Worm (Caenorhabditis elegans) whole organism, midembryonic: ENCODE results near the gene W04B5.3.

ENCODE experiments used
- T22C8.4 ChIP-seq: fragments of 200-800 bp; sonication (Bioruptor generic); IDR thresholded peaks from 2 replicates; pipeline ENCODE4 v1.3.6; 2022; ENCODE audit warnings: missing genetic modification characterization, missing compliant biosample characterization
- cog-1 ChIP-seq: sonication (generic microtip); optimal IDR thresholded peaks from 2 replicates; lab custom pipeline; 2016; ENCODE audit warnings: missing genetic modification characterization, missing compliant biosample characterization
- flt-1 ChIP-seq: fragments of 200-800 bp; sonication (Bioruptor generic); IDR thresholded peaks from 2 replicates; pipeline ENCODE4 v1.3.6; 2022; ENCODE audit warnings: missing genetic modification characterization, missing compliant biosample characterization
- klf-2 ChIP-seq: fragments of 200-800 bp; sonication (Bioruptor generic); conservative IDR thresholded peaks from 2 replicates; pipeline ENCODE4 v1.3.6; 2022; ENCODE audit warnings: missing genetic modification reagents, missing genetic modification characterization, missing compliant biosample characterization
- med-1 ChIP-seq: sonication (generic microtip); optimal IDR thresholded peaks from 2 replicates; lab custom pipeline; 2017; ENCODE audit warnings: missing genetic modification characterization, mild to moderate bottlenecking, missing compliant biosample characterization, antibody characterized with exemption, missing genetic modification reagents; ENCODE audit not compliant: insufficient read depth
- ref-1 ChIP-seq: fragments of 200-800 bp; sonication (Bioruptor generic); conservative IDR thresholded peaks from 2 replicates; pipeline ENCODE4 v1.3.6; 2022; ENCODE audit warnings: missing genetic modification reagents, missing genetic modification characterization, missing compliant biosample characterization
- tab-1 ChIP-seq: fragments of 200-800 bp; sonication (Bioruptor generic); IDR thresholded peaks from 2 replicates; pipeline ENCODE4 v1.3.6; 2022; ENCODE audit warnings: missing genetic modification characterization, missing compliant biosample characterization
- ztf-23 ChIP-seq: fragments of 200-800 bp; sonication (Bioruptor generic); IDR thresholded peaks from 2 replicates; pipeline ENCODE4 v1.3.6; 2022; ENCODE audit warnings: missing genetic modification reagents, missing genetic modification characterization, missing compliant biosample characterization
- ztf-29 ChIP-seq: fragments of 200-800 bp; sonication (Bioruptor generic); IDR thresholded peaks from 2 replicates; pipeline ENCODE4 v1.3.6; 2022; ENCODE audit warnings: missing genetic modification reagents, missing genetic modification characterization, missing compliant biosample characterization

- TF ChIP-seq klf-2 (GFP tag; lab: Robert Waterston, UW) = no peak
- no peak for TF ChIP-seq ref-1
- TF ChIP-seq cog-1 = no peak
- TF ChIP-seq ztf-23 (GFP tag; lab: Robert Waterston, UW) = 0 out of 2 replicates have a peak, but pooled peaks have one; percentile 20
- TF ChIP-seq ztf-29 (GFP tag; lab: Robert Waterston, UW) = no peak
- TF ChIP-seq flt-1 (GFP tag; lab: Robert Waterston, UW) = peak; percentile 78
- no peak for TF ChIP-seq med-1 (GFP tag; lab: Kevin White, UChicago)
- TF ChIP-seq tab-1 = no peak
- TF ChIP-seq T22C8.4 (GFP tag; lab: Robert Waterston, UW) = no peak
Observed at ce11 chrIII:2471855-2472254, 53.5 kb downstream of the W04B5.3 start.
